Worm (Caenorhabditis elegans): Measurements from ENCODE around the gene Y38E10A.22.

Y38E10A.22 gene

ce11 chrII:12671892-12672291 lies 5.7 kb downstream of the Y38E10A.22 start:
- TF ChIP-seq K11D2.4 (GFP tag; IDR thresholded peaks at IDR 0.05) (no peak), Y67H2A.10 (GFP tag; conservative IDR thresholded peaks at IDR 0.05) (no peak), hsf-1 (GFP tag; IDR thresholded peaks at IDR 0.05) (peak; percentile 60), mcd-1 (GFP tag; IDR thresholded peaks at IDR 0.05) (peak; percentile 25; the same call in 1 of the 2 replicates), nfyb-1 (GFP tag; IDR thresholded peaks at IDR 0.05) (no peak), madf-8 (GFP tag; conservative IDR thresholded peaks at IDR 0.05) (peak; percentile 24; the same call in 1 of the 2 replicates), ceh-91 (GFP tag; IDR thresholded peaks at IDR 0.05) (0 out of 2 replicates have a peak, but pooled peaks have one; percentile 15), efl-1 (GFP tag; optimal IDR thresholded peaks at IDR 0.05) (peak; percentile 32), him-1 (tag; optimal IDR thresholded peaks at IDR 0.05) (no peak), sdz-38 (tag; optimal IDR thresholded peaks at IDR 0.05) (no peak), cebp-1 (GFP tag; IDR thresholded peaks at IDR 0.05) (no peak), cebp-1 (tag; optimal IDR thresholded peaks at IDR 0.05) (no peak), ceh-100 (GFP tag; IDR thresholded peaks at IDR 0.05) (no peak), madf-6 (GFP tag; IDR thresholded peaks at IDR 0.05) (peak; percentile 68), ekl-4 (GFP tag; IDR thresholded peaks at IDR 0.05) (0 out of 2 replicates have a peak, but pooled peaks have one; percentile 7), F10E7.11 (tag; optimal IDR thresholded peaks at IDR 0.05) (no peak), K12H6.12 (tag; optimal IDR thresholded peaks at IDR 0.05) (no peak), pbrm-1 (GFP tag; IDR thresholded peaks at IDR 0.05) (0 out of 2 replicates have a peak, but pooled peaks have one; percentile 38), ceh-40 (GFP tag; IDR thresholded peaks at IDR 0.05) (no peak), Y56A3A.18 (GFP tag; IDR thresholded peaks at IDR 0.05) (0 out of 2 replicates have a peak, but pooled peaks have one; percentile 7)

DNA sequence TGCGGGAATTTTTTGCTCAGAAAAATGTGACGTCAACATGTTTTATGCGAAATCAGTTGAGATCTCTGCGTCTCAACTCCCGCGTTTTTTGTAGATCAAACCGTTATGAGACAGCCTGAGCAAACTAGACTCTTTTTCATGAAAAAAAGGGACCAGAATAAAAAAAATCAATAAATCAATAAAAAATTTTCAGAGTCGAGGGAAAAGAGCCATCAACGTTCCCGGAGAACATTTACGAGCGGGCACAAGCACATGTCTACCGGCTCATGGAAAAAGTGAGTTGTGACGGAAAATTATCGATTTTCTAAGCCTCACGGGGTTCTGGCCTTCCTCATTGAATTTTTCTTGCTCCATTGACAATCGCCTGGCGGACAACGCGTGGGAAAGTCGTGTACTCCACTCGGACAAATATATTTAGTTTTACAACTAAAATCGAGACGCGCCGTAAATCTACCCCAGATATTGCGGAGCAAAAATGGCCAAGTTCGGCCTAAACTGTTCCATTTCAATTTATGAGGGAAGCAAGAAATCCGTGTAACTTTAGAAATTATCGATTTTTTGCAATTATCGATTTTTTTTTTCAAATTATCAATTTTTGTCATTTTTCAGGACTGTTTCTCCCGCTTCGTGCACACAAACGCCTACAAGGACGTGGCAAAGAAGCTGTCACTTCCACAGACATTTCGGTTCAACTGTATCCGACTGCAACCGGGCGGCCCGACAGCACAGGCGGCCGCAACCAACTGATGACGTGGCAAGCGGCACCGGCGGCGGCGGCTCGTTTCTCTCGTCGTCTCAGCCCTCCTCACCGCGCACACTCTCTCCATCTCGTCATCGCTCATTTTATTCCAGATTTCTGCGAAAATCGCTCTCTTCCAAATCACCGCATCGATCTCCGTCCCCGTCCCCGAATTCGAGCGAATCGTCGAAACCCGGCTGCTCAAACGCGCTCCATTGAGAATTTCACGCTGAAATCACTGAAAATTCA lies 6.4 kb downstream of the Y38E10A.22 start:
- peak; percentile 39 for TF ChIP-seq hmg-1.2 (GFP tag; IDR thresholded peaks at IDR 0.05)
- peak; percentile 94 for TF ChIP-seq zfh-2 (GFP tag; conservative IDR thresholded peaks at IDR 0.05)
- peak; percentile 43; the same call in 1 of the 2 replicates for TF ChIP-seq pbrm-1 (GFP tag; IDR thresholded peaks at IDR 0.05)
- peak; percentile 16 for TF ChIP-seq mel-28 (tag; optimal IDR thresholded peaks at IDR 0.05; ENCODE audit: borderline replicate concordance)
- TF ChIP-seq pha-4 (tag; optimal IDR thresholded peaks at IDR 0.05) = no peak
- TF ChIP-seq F57A8.1 (GFP tag; optimal IDR thresholded peaks at IDR 0.05) = no peak
- TF ChIP-seq efl-1 (GFP tag; optimal IDR thresholded peaks at IDR 0.05) = no peak
- peak; percentile 3; the same call in 1 of the 2 replicates for TF ChIP-seq mcd-1 (GFP tag; IDR thresholded peaks at IDR 0.05)
- TF ChIP-seq let-607 (tag; optimal IDR thresholded peaks at IDR 0.05) = peak; percentile 15 to 19
- no peak for TF ChIP-seq tbx-9 (tag; optimal IDR thresholded peaks at IDR 0.05; ENCODE audit: borderline replicate concordance)
- TF ChIP-seq Y56A3A.18 (GFP tag; IDR thresholded peaks at IDR 0.05) = no peak
- TF ChIP-seq attf-3 (GFP tag; conservative IDR thresholded peaks at IDR 0.05) = 0 out of 2 replicates have a peak, but pooled peaks have one; percentile 8
- TF ChIP-seq ccch-3 (GFP tag; optimal IDR thresholded peaks at IDR 0.05) = no peak
- TF ChIP-seq F22D6.2 (tag; optimal IDR thresholded peaks at IDR 0.05) = no peak
- no peak for TF ChIP-seq snpc-4 (GFP tag; optimal IDR thresholded peaks at IDR 0.05)
- TF ChIP-seq snpc-4 (tag; optimal IDR thresholded peaks at IDR 0.05) = peak in 1 of 4 experiments; percentile 4
- no peak for TF ChIP-seq repo-1 (tag; optimal IDR thresholded peaks at IDR 0.05)
- peak; percentile 61; the same call in 1 of the 2 replicates for TF ChIP-seq egrh-3 (GFP tag; IDR thresholded peaks at IDR 0.05)
- TF ChIP-seq him-1 (tag; optimal IDR thresholded peaks at IDR 0.05) = peak; percentile 11

Data from whole organism, young adult.